Fruit fly (Drosophila melanogaster): ENCODE results near the gene superdeath.

superdeath gene

dm6 chr3R:29153197-29153644, 14.8 kb downstream of the superdeath start, which contains the start of the genes Slbp and Rpn2:
Slbp (minus strand) TSS chr3R:29153266.
Rpn2 (plus strand) TSS chr3R:29153524.
- TF ChIP-seq ey (GFP tag; optimal IDR thresholded peaks at IDR 0.05): peak; percentile 34
- peak; percentile 69 for TF ChIP-seq rgr (GFP tag; optimal IDR thresholded peaks at IDR 0.05)
- no peak for TF ChIP-seq Hnf4 (GFP tag; optimal IDR thresholded peaks at IDR 0.05)
- TF ChIP-seq Jra (GFP tag; optimal IDR thresholded peaks at IDR 0.05): no peak
- no peak for TF ChIP-seq jim (GFP tag; optimal IDR thresholded peaks at IDR 0.05)
- no peak for TF ChIP-seq Vsx2 (GFP tag; optimal IDR thresholded peaks at IDR 0.05; ENCODE audit: partially characterized antibody)
- TF ChIP-seq CG32264 (GFP tag; optimal IDR thresholded peaks at IDR 0.05): no peak
- peak; percentile 59 for TF ChIP-seq OdsH (GFP tag; optimal IDR thresholded peaks at IDR 0.05)
- TF ChIP-seq dl (GFP tag; optimal IDR thresholded peaks at IDR 0.05; ENCODE audit: insufficient read depth in 1 of 2, partially characterized antibody in 2 of 2): no peak
- no peak for TF ChIP-seq usp (GFP tag; optimal IDR thresholded peaks at IDR 0.05)
- TF ChIP-seq brk (GFP tag; optimal IDR thresholded peaks at IDR 0.05): no peak
- no peak for TF ChIP-seq Hr78 (GFP tag; optimal IDR thresholded peaks at IDR 0.05)
- TF ChIP-seq pan (optimal IDR thresholded peaks at IDR 0.05): no peak
- TF ChIP-seq Hr83 (GFP tag; optimal IDR thresholded peaks at IDR 0.05; ENCODE audit: poor library complexity, severe bottlenecking): no peak
- peak; percentile 61 for TF ChIP-seq psq (GFP tag; optimal IDR thresholded peaks at IDR 0.05)
- peak; percentile 41 for TF ChIP-seq HLH106 (tag; optimal IDR thresholded peaks at IDR 0.05)
- TF ChIP-seq foxo (GFP tag; optimal IDR thresholded peaks at IDR 0.05): peak in 1 of 2 experiments; percentile 67
- TF ChIP-seq woc (GFP tag; optimal IDR thresholded peaks at IDR 0.05): no peak
- no peak for TF ChIP-seq dsf (GFP tag; optimal IDR thresholded peaks at IDR 0.05; ENCODE audit: borderline replicate concordance)
- TF ChIP-seq br (GFP tag; optimal IDR thresholded peaks at IDR 0.05): peak; percentile 38
- peak; percentile 5 for TF ChIP-seq sv (GFP tag; optimal IDR thresholded peaks at IDR 0.05)
- TF ChIP-seq tai (GFP tag; optimal IDR thresholded peaks at IDR 0.05): no peak
- TF ChIP-seq Mio (GFP tag; optimal IDR thresholded peaks at IDR 0.05): peak; percentile 14
- TF ChIP-seq Myc (optimal IDR thresholded peaks at IDR 0.05): peak; percentile 45
- peak; percentile 69 for TF ChIP-seq h (GFP tag; optimal IDR thresholded peaks at IDR 0.05)
- TF ChIP-seq Abd-B (GFP tag; optimal IDR thresholded peaks at IDR 0.05): no peak
- no peak for TF ChIP-seq Dif (GFP tag; optimal IDR thresholded peaks at IDR 0.05; ENCODE audit: partially characterized antibody)
- TF ChIP-seq dmrt93B (GFP tag; optimal IDR thresholded peaks at IDR 0.05): no peak
- TF ChIP-seq Dfd (GFP tag; optimal IDR thresholded peaks at IDR 0.05): no peak
- no peak for TF ChIP-seq sage (GFP tag; optimal IDR thresholded peaks at IDR 0.05)
- peak; percentile 50 for TF ChIP-seq fru (GFP tag; optimal IDR thresholded peaks at IDR 0.05)
- no peak for TF ChIP-seq N (GFP tag; optimal IDR thresholded peaks at IDR 0.05)
- peak; percentile 56 for TF ChIP-seq Sp1 (GFP tag; optimal IDR thresholded peaks at IDR 0.05)
- TF ChIP-seq Rel (GFP tag; optimal IDR thresholded peaks at IDR 0.05): no peak
- peak; percentile 62 for TF ChIP-seq Rel (tag; optimal IDR thresholded peaks at IDR 0.05)
- TF ChIP-seq CG9705 (GFP tag; optimal IDR thresholded peaks at IDR 0.05): peak; percentile 46
- no peak for TF ChIP-seq CrebA (GFP tag; optimal IDR thresholded peaks at IDR 0.05; ENCODE audit: borderline replicate concordance)
- TF ChIP-seq GATAd (GFP tag; optimal IDR thresholded peaks at IDR 0.05): no peak
- TF ChIP-seq lola (GFP tag; optimal IDR thresholded peaks at IDR 0.05): no peak

- TF ChIP-seq dsf (GFP tag; optimal IDR thresholded peaks at IDR 0.05; ENCODE audit: borderline replicate concordance) (peak; percentile 30), CrebA (GFP tag; optimal IDR thresholded peaks at IDR 0.05; ENCODE audit: borderline replicate concordance) (no peak), usp (GFP tag; optimal IDR thresholded peaks at IDR 0.05) (no peak), Abd-B (GFP tag; optimal IDR thresholded peaks at IDR 0.05) (no peak), br (GFP tag; optimal IDR thresholded peaks at IDR 0.05) (peak; percentile 85), Dif (GFP tag; optimal IDR thresholded peaks at IDR 0.05; ENCODE audit: partially characterized antibody) (no peak), Vsx2 (GFP tag; optimal IDR thresholded peaks at IDR 0.05; ENCODE audit: partially characterized antibody) (no peak), Sp1 (GFP tag; optimal IDR thresholded peaks at IDR 0.05) (peak; percentile 84), fru (GFP tag; optimal IDR thresholded peaks at IDR 0.05) (peak; percentile 91), CG32264 (GFP tag; optimal IDR thresholded peaks at IDR 0.05) (peak; percentile 50), Rel (GFP tag; optimal IDR thresholded peaks at IDR 0.05) (no peak), Rel (tag; optimal IDR thresholded peaks at IDR 0.05) (peak; percentile 78), rgr (GFP tag; optimal IDR thresholded peaks at IDR 0.05) (peak; percentile 86), Hr83 (GFP tag; optimal IDR thresholded peaks at IDR 0.05; ENCODE audit: poor library complexity, severe bottlenecking) (no peak), Hnf4 (GFP tag; optimal IDR thresholded peaks at IDR 0.05) (peak; percentile 72), psq (GFP tag; optimal IDR thresholded peaks at IDR 0.05) (peak; percentile 73), h (GFP tag; optimal IDR thresholded peaks at IDR 0.05) (peak; percentile 46), woc (GFP tag; optimal IDR thresholded peaks at IDR 0.05) (peak; percentile 98), Myc (optimal IDR thresholded peaks at IDR 0.05) (no peak), ey (GFP tag; optimal IDR thresholded peaks at IDR 0.05) (peak; percentile 87), Jra (GFP tag; optimal IDR thresholded peaks at IDR 0.05) (peak; percentile 74), HLH106 (tag; optimal IDR thresholded peaks at IDR 0.05) (peak; percentile 77), sage (GFP tag; optimal IDR thresholded peaks at IDR 0.05) (no peak), Dfd (GFP tag; optimal IDR thresholded peaks at IDR 0.05) (no peak), brk (GFP tag; optimal IDR thresholded peaks at IDR 0.05) (no peak), pan (optimal IDR thresholded peaks at IDR 0.05) (peak; percentile 87), CG9705 (GFP tag; optimal IDR thresholded peaks at IDR 0.05) (peak; percentile 73), dmrt93B (GFP tag; optimal IDR thresholded peaks at IDR 0.05) (peak; percentile 66), foxo (GFP tag; optimal IDR thresholded peaks at IDR 0.05) (peak; percentile 32 to 89), sv (GFP tag; optimal IDR thresholded peaks at IDR 0.05) (peak; percentile 82), Mio (GFP tag; optimal IDR thresholded peaks at IDR 0.05) (peak; percentile 29), GATAd (GFP tag; optimal IDR thresholded peaks at IDR 0.05) (peak; percentile 34), OdsH (GFP tag; optimal IDR thresholded peaks at IDR 0.05) (peak; percentile 82), jim (GFP tag; optimal IDR thresholded peaks at IDR 0.05) (no peak)
Measured at dm6 chr3R:29157418-29158398, 19.2 kb downstream of the superdeath start, which contains the start of gene rdog. rdog (plus strand) TSS chr3R:29158122.

Data from whole organism, wandering third instar larva.